Fruit fly (Drosophila melanogaster) whole organism, embryonic: Measurements from ENCODE around the gene CG11980.

Experiments
- B-H2 ChIP-seq: fragments of 200-800 bp; sonication (Bioruptor generic); optimal IDR thresholded peaks from 2 replicates; lab custom pipeline; 2018; ENCODE audit warnings: missing biosample characterization, mild to moderate bottlenecking, missing genetic modification characterization
- CG10274 ChIP-seq: fragments of 200-800 bp; sonication (Bioruptor generic); optimal IDR thresholded peaks from 3 replicates; lab custom pipeline; 2017; ENCODE audit warnings: missing biosample characterization, mild to moderate bottlenecking, missing genetic modification characterization
- CG11696 ChIP-seq: fragments of 200-800 bp; sonication (Bioruptor generic); IDR thresholded peaks from 2 replicates; pipeline ENCODE4 v1.3.6; 2022; ENCODE audit warnings: missing biosample characterization, missing genetic modification characterization
- CG1233 ChIP-seq: fragments of 200-800 bp; sonication (Bioruptor generic); optimal IDR thresholded peaks from 4 replicates; lab custom pipeline; 2018; ENCODE audit warnings: missing biosample characterization, mild to moderate bottlenecking, missing genetic modification characterization
- CG13123 ChIP-seq: fragments of 200-800 bp; sonication (Bioruptor generic); optimal IDR thresholded peaks from 2 replicates; lab custom pipeline; 2016; ENCODE audit warnings: missing biosample characterization, missing genetic modification characterization
- CG13624 ChIP-seq: fragments of 200-800 bp; sonication (Bioruptor generic); optimal IDR thresholded peaks from 2 replicates; lab custom pipeline; 2016; ENCODE audit warnings: missing biosample characterization, missing genetic modification characterization
- CG14050 ChIP-seq: fragments of 200-800 bp; sonication (Bioruptor generic); IDR thresholded peaks from 3 replicates; pipeline ENCODE4 v1.3.6; 2022; ENCODE audit warnings: missing biosample characterization, missing genetic modification characterization
- CG17912 ChIP-seq: fragments of 200-800 bp; sonication (Bioruptor generic); optimal IDR thresholded peaks from 2 replicates; lab custom pipeline; 2018; ENCODE audit warnings: missing biosample characterization, mild to moderate bottlenecking, missing genetic modification characterization
- CG2129 ChIP-seq: fragments of 200-800 bp; sonication (Bioruptor generic); IDR thresholded peaks from 2 replicates; pipeline ENCODE4 v1.3.6; 2022; ENCODE audit warnings: missing biosample characterization, missing genetic modification characterization; ENCODE audit not compliant: partially characterized antibody
- CG2889 ChIP-seq: fragments of 200-800 bp; sonication (Bioruptor generic); IDR thresholded peaks from 3 replicates; pipeline ENCODE4 v1.3.6; 2022; ENCODE audit warnings: missing biosample characterization, missing genetic modification characterization
- CG34422 ChIP-seq: fragments of 200-800 bp; sonication (Bioruptor generic); IDR thresholded peaks from 3 replicates; pipeline ENCODE4 v1.3.6; 2022; ENCODE audit warnings: missing biosample characterization, missing genetic modification characterization
- CG6175 ChIP-seq: fragments of 200-800 bp; sonication (Bioruptor generic); IDR thresholded peaks from 3 replicates; pipeline ENCODE4 v1.3.6; 2022; ENCODE audit warnings: missing biosample characterization, missing genetic modification characterization
- CG7786 ChIP-seq: fragments of 200-800 bp; sonication (Bioruptor generic); optimal IDR thresholded peaks from 2 replicates; lab custom pipeline; 2016; ENCODE audit warnings: missing biosample characterization, missing genetic modification characterization
- CG9876 ChIP-seq: fragments of 200-800 bp; sonication (Bioruptor generic); optimal IDR thresholded peaks from 2 replicates; lab custom pipeline; 2016; ENCODE audit warnings: missing biosample characterization, missing genetic modification characterization
- CG9932 ChIP-seq: fragments of 200-800 bp; sonication (Bioruptor generic); IDR thresholded peaks from 2 replicates; pipeline ENCODE4 v1.3.6; 2022; ENCODE audit warnings: missing biosample characterization, missing genetic modification characterization
- CkIIα-i1 ChIP-seq: fragments of 200-800 bp; sonication (Bioruptor generic); IDR thresholded peaks from 2 replicates; pipeline ENCODE4 v1.3.6; 2022; ENCODE audit warnings: missing biosample characterization, missing genetic modification characterization
- Deaf1 ChIP-seq: fragments of 200-800 bp; optimal IDR thresholded peaks from 3 replicates; lab custom pipeline; 2019; ENCODE audit warnings: missing biosample characterization, mild to moderate bottlenecking, missing genetic modification characterization, moderate library complexity
- Dref ChIP-seq: fragments of 200-800 bp; sonication (Bioruptor generic); IDR thresholded peaks from 2 replicates; pipeline ENCODE4 v1.3.6; 2022; ENCODE audit warnings: missing biosample characterization, missing genetic modification characterization
- Eip74EF ChIP-seq, 2 experiments: fragments of 200-800 bp in 1 of 2; fragments of >200 bp in 1 of 2; sonication (Bioruptor generic) in 1 of 2; optimal IDR thresholded peaks; 2 replicates each; lab custom pipeline; 2017 to 2019; ENCODE audit warnings: missing biosample characterization in 2 of 2, missing genetic modification characterization in 2 of 2, mild to moderate bottlenecking in 1 of 2, moderate library complexity in 1 of 2
- Ets97D ChIP-seq: fragments of 200-800 bp; sonication (Bioruptor generic); optimal IDR thresholded peaks from 3 replicates; lab custom pipeline; 2016; ENCODE audit warnings: missing biosample characterization, missing genetic modification characterization
- HLH4C ChIP-seq: fragments of 200-800 bp; sonication (Bioruptor generic); IDR thresholded peaks from 3 replicates; pipeline ENCODE4 v1.3.6; 2022; ENCODE audit warnings: missing biosample characterization, missing genetic modification characterization; ENCODE audit not compliant: partially characterized antibody
- MTF-1 ChIP-seq: fragments of 200-800 bp; sonication (Bioruptor generic); optimal IDR thresholded peaks from 2 replicates; lab custom pipeline; 2018; ENCODE audit warnings: missing biosample characterization, mild to moderate bottlenecking, missing genetic modification characterization, borderline replicate concordance
- Myb ChIP-seq: fragments of 200-800 bp; sonication (Bioruptor generic); optimal IDR thresholded peaks from 2 replicates; lab custom pipeline; 2016; ENCODE audit warnings: missing biosample characterization, missing genetic modification characterization
- Ptx1 ChIP-seq: fragments of 200-800 bp; sonication (Bioruptor generic); IDR thresholded peaks from 2 replicates; pipeline ENCODE4 v1.3.6; 2022; ENCODE audit warnings: missing biosample characterization, missing genetic modification characterization
- Scr ChIP-seq: fragments of 200-800 bp; sonication (Bioruptor generic); IDR thresholded peaks from 2 replicates; pipeline ENCODE4 v1.3.6; 2022; ENCODE audit warnings: missing biosample characterization, missing genetic modification characterization; ENCODE audit not compliant: partially characterized antibody
- Ssrp ChIP-seq: fragments of 200-800 bp; sonication (Bioruptor generic); optimal IDR thresholded peaks from 2 replicates; lab custom pipeline; 2018; ENCODE audit warnings: missing biosample characterization, mild to moderate bottlenecking, missing genetic modification characterization, moderate library complexity
- abd-A ChIP-seq: fragments of 200-800 bp; sonication (Bioruptor generic); optimal IDR thresholded peaks from 3 replicates; lab custom pipeline; 2019; ENCODE audit warnings: missing biosample characterization, mild to moderate bottlenecking, missing genetic modification characterization, moderate library complexity
- cad ChIP-seq: fragments of >200 bp; optimal IDR thresholded peaks from 2 replicates; lab custom pipeline; 2017; ENCODE audit warnings: missing biosample characterization, missing genetic modification characterization
- cas ChIP-seq: fragments of 200-800 bp; sonication (Bioruptor generic); IDR thresholded peaks from 2 replicates; pipeline ENCODE4 v1.3.6; 2022; ENCODE audit warnings: missing biosample characterization, missing genetic modification characterization
- cato ChIP-seq: fragments of 200-800 bp; sonication (Bioruptor generic); optimal IDR thresholded peaks from 2 replicates; lab custom pipeline; 2016; ENCODE audit warnings: missing biosample characterization, missing genetic modification characterization, borderline replicate concordance
- caup ChIP-seq: fragments of 200-800 bp; sonication (Bioruptor generic); optimal IDR thresholded peaks from 3 replicates; lab custom pipeline; 2017; ENCODE audit warnings: missing biosample characterization, mild to moderate bottlenecking, missing genetic modification characterization, moderate library complexity; ENCODE audit not compliant: severe bottlenecking
- chinmo ChIP-seq: fragments of 200-800 bp; sonication (Bioruptor generic); IDR thresholded peaks from 4 replicates; pipeline ENCODE4 v1.3.6; 2022; ENCODE audit warnings: missing biosample characterization, missing genetic modification characterization; ENCODE audit not compliant: partially characterized antibody
- chm ChIP-seq: fragments of 200-800 bp; sonication (Bioruptor generic); IDR thresholded peaks from 2 replicates; pipeline ENCODE4 v1.3.6; 2022; ENCODE audit warnings: missing biosample characterization, missing genetic modification characterization
- croc ChIP-seq: fragments of 200-800 bp; sonication (Bioruptor generic); conservative IDR thresholded peaks from 3 replicates; pipeline ENCODE4 v1.3.6; 2022; ENCODE audit warnings: missing biosample characterization, missing genetic modification characterization
- crp ChIP-seq, 2 experiments: fragments of 200-800 bp; sonication (Bioruptor generic); optimal IDR thresholded peaks; 2 replicates in 1 of 2; 3 replicates in 1 of 2; lab custom pipeline; 2017; ENCODE audit warnings: missing biosample characterization in 2 of 2, missing genetic modification characterization in 2 of 2, mild to moderate bottlenecking in 1 of 2, moderate library complexity in 1 of 2
- danr ChIP-seq: fragments of 200-800 bp; sonication (Bioruptor generic); IDR thresholded peaks from 2 replicates; pipeline ENCODE4 v1.3.6; 2022; ENCODE audit warnings: missing biosample characterization, missing genetic modification characterization
- dmrt11E ChIP-seq: fragments of 200-800 bp; sonication (Bioruptor generic); optimal IDR thresholded peaks from 3 replicates; lab custom pipeline; 2018; ENCODE audit warnings: missing biosample characterization, mild to moderate bottlenecking, missing genetic modification characterization, moderate library complexity
- emc ChIP-seq: fragments of 200-800 bp; sonication (Bioruptor generic); optimal IDR thresholded peaks from 2 replicates; lab custom pipeline; 2016; ENCODE audit warnings: missing biosample characterization, missing genetic modification characterization
- h ChIP-seq: fragments of >200 bp; optimal IDR thresholded peaks from 2 replicates; lab custom pipeline; 2017
- jing ChIP-seq: fragments of 200-800 bp; sonication (Bioruptor generic); optimal IDR thresholded peaks from 2 replicates; lab custom pipeline; 2018; ENCODE audit warnings: missing biosample characterization, mild to moderate bottlenecking, missing genetic modification characterization
- nerfin-2 ChIP-seq: fragments of 200-800 bp; sonication (Bioruptor generic); IDR thresholded peaks from 2 replicates; pipeline ENCODE4 v1.3.6; 2022; ENCODE audit warnings: missing biosample characterization, missing genetic modification characterization; ENCODE audit not compliant: partially characterized antibody
- pb ChIP-seq: fragments of 200-800 bp; sonication (Bioruptor generic); optimal IDR thresholded peaks from 3 replicates; lab custom pipeline; 2016; ENCODE audit warnings: missing biosample characterization, missing genetic modification characterization
- pfk ChIP-seq: fragments of 200-800 bp; sonication (Bioruptor generic); optimal IDR thresholded peaks from 2 replicates; lab custom pipeline; 2018; ENCODE audit warnings: missing biosample characterization, mild to moderate bottlenecking, missing genetic modification characterization, moderate library complexity
- pnt ChIP-seq: fragments of 200-800 bp; sonication (Bioruptor generic); optimal IDR thresholded peaks from 3 replicates; lab custom pipeline; 2016; ENCODE audit warnings: missing biosample characterization, missing genetic modification characterization
- ro ChIP-seq: fragments of 200-800 bp; sonication (Bioruptor generic); IDR thresholded peaks from 2 replicates; pipeline ENCODE4 v1.3.6; 2022; ENCODE audit warnings: missing biosample characterization, missing genetic modification characterization
- run ChIP-seq: fragments of 200-800 bp; sonication (Bioruptor generic); optimal IDR thresholded peaks from 3 replicates; lab custom pipeline; 2018; ENCODE audit warnings: missing biosample characterization, mild to moderate bottlenecking, missing genetic modification characterization
- schlank ChIP-seq: fragments of 200-800 bp; sonication (Bioruptor generic); optimal IDR thresholded peaks from 2 replicates; lab custom pipeline; 2018; ENCODE audit warnings: missing biosample characterization, mild to moderate bottlenecking, missing genetic modification characterization
- sens-2 ChIP-seq: fragments of 200-800 bp; sonication (Bioruptor generic); IDR thresholded peaks from 2 replicates; pipeline ENCODE4 v1.3.6; 2022; ENCODE audit warnings: missing biosample characterization, missing genetic modification characterization
- shn ChIP-seq: fragments of 200-800 bp; sonication (Bioruptor generic); optimal IDR thresholded peaks from 3 replicates; lab custom pipeline; 2016; ENCODE audit warnings: missing biosample characterization, missing genetic modification characterization
- tgo ChIP-seq: fragments of 200-800 bp; sonication (Bioruptor generic); IDR thresholded peaks from 3 replicates; pipeline ENCODE4 v1.3.6; 2022; ENCODE audit warnings: missing biosample characterization, missing genetic modification characterization
- tio ChIP-seq: fragments of 200-800 bp; sonication (Bioruptor generic); optimal IDR thresholded peaks from 2 replicates; lab custom pipeline; 2017; ENCODE audit warnings: missing biosample characterization, missing genetic modification characterization, inconsistent platforms
- vfl ChIP-seq: fragments of 200-800 bp; sonication (Bioruptor generic); optimal IDR thresholded peaks from 2 replicates; lab custom pipeline; 2016; ENCODE audit warnings: missing biosample characterization, missing genetic modification characterization

Gene CG11980

dm6 chr3R:8978768-8979167 lies 25.0 kb upstream of the CG11980 start (continued):
- TF ChIP-seq CG1233 (GFP tag; lab: Kevin White, UChicago) (no peak), cad (GFP tag; lab: Kevin White, UChicago) (no peak), Dref (no peak), danr (no peak), CG14050 (GFP tag; lab: Robert Waterston, UW) (0 out of 3 replicates have a peak, but pooled peaks have one; percentile 15), CG11696 (GFP tag; lab: Robert Waterston, UW) (no peak), CG13123 (GFP tag; lab: Kevin White, UChicago) (peak; percentile 8), B-H2 (GFP tag; lab: Kevin White, UChicago) (no peak), Scr (GFP tag; lab: Robert Waterston, UW) (no peak), Myb (GFP tag; lab: Kevin White, UChicago) (no peak), dmrt11E (no peak), tio (no peak), Ptx1 (GFP tag; lab: Robert Waterston, UW) (peak; percentile 35; the same call in 1 of the 2 replicates), h (no peak), cato (no peak), tgo (GFP tag; lab: Robert Waterston, UW) (peak; percentile 70), chm (GFP tag; lab: Robert Waterston, UW) (no peak), croc (GFP tag; lab: Robert Waterston, UW) (peak; percentile 19; the same call in 1 of the 3 replicates), Ssrp (tag; lab: Kevin White, UChicago) (peak; percentile 66), jing (GFP tag; lab: Kevin White, UChicago) (no peak), CG34422 (GFP tag; lab: Robert Waterston, UW) (peak; percentile 30; the same call in 1 of the 3 replicates), sens-2 (GFP tag; lab: Robert Waterston, UW) (no peak), CkIIα-i1 (GFP tag; lab: Robert Waterston, UW) (no peak), cas (GFP tag; lab: Robert Waterston, UW) (no peak), pnt (GFP tag; lab: Kevin White, UChicago) (no peak), CG2129 (GFP tag; lab: Robert Waterston, UW) (no peak), Deaf1 (tag; lab: Kevin White, UChicago) (no peak), caup (no peak), schlank (no peak), run (tag; lab: Kevin White, UChicago) (no peak), MTF-1 (GFP tag; lab: Kevin White, UChicago) (no peak), CG9932 (GFP tag; lab: Robert Waterston, UW) (no peak), chinmo (GFP tag; lab: Robert Waterston, UW) (no peak), Eip74EF (GFP tag; optimal IDR thresholded peaks at IDR 0.05; lab: Kevin White, UChicago) (peak in 1 of 2 experiments; percentile 6), ro (GFP tag; lab: Robert Waterston, UW) (no peak), emc (GFP tag; lab: Kevin White, UChicago) (no peak), CG6175 (no peak), shn (no peak), vfl (no peak), CG10274 (GFP tag; lab: Kevin White, UChicago) (no peak), CG13624 (GFP tag; lab: Kevin White, UChicago) (no peak), CG2889 (GFP tag; lab: Robert Waterston, UW) (no peak), CG7786 (GFP tag; lab: Kevin White, UChicago) (no peak), pb (GFP tag; lab: Kevin White, UChicago) (no peak), nerfin-2 (GFP tag; lab: Robert Waterston, UW) (no peak), HLH4C (GFP tag; lab: Robert Waterston, UW) (no peak), Ets97D (no peak), pfk (GFP tag; lab: Kevin White, UChicago) (no peak), abd-A (tag; lab: Kevin White, UChicago) (no peak), CG17912 (GFP tag; lab: Kevin White, UChicago) (no peak), crp (GFP tag; optimal IDR thresholded peaks at IDR 0.05; lab: Kevin White, UChicago) (no peak), CG9876 (GFP tag; lab: Kevin White, UChicago) (no peak)
